Worm (Caenorhabditis elegans): ENCODE measurements around the gene dim-1.

DNA sequence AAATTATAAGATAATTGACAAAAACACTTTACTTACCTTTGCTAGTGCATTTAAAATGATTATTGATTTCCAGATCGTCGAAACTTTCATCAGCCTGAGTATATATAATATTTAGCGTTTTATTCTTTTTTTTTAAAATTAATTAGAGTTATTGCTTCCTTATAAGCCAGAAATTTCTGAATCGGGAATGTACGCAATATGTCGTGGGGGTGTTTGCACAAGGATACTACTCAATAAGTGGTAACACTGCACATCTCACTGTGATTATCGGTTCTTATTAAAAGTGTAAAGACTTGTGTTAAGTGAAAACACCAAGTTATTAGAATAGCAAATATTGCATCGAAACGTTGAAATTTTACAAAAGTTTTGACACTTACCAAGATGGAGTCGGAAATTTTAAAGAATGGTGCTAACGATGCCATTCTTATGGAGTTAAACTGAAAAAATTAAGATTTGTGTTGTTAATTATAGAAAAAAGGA is at the start of gene dim-1:
- no peak for TF ChIP-seq mel-28 (tag; optimal IDR thresholded peaks at IDR 0.05; ENCODE audit: borderline replicate concordance)
- TF ChIP-seq B0336.3 (GFP tag; IDR thresholded peaks at IDR 0.05), result no peak
- TF ChIP-seq F49E8.2 (tag; optimal IDR thresholded peaks at IDR 0.05; ENCODE audit: insufficient read depth), result no peak
- TF ChIP-seq snpc-4 (GFP tag; optimal IDR thresholded peaks at IDR 0.05), result no peak
- no peak for TF ChIP-seq snpc-4 (tag; optimal IDR thresholded peaks at IDR 0.05)
- TF ChIP-seq ztf-6 (GFP tag; IDR thresholded peaks at IDR 0.05), result no peak
- TF ChIP-seq nhr-120 (GFP tag; IDR thresholded peaks at IDR 0.05), result no peak
- TF ChIP-seq nfya-1 (tag; optimal IDR thresholded peaks at IDR 0.05; ENCODE audit: borderline replicate concordance, insufficient read depth), result no peak
- no peak for TF ChIP-seq K11D2.4 (GFP tag; IDR thresholded peaks at IDR 0.05)
- TF ChIP-seq lsl-1 (GFP tag; optimal IDR thresholded peaks at IDR 0.05), result no peak
- TF ChIP-seq C06A6.2 (GFP tag; conservative IDR thresholded peaks at IDR 0.05), result no peak
- TF ChIP-seq fkh-3 (tag; optimal IDR thresholded peaks at IDR 0.05), result no peak
- TF ChIP-seq ceh-27 (GFP tag; optimal IDR thresholded peaks at IDR 0.05), result no peak
- no peak for TF ChIP-seq dpff-1 (tag; optimal IDR thresholded peaks at IDR 0.05)
